Fruit fly (Drosophila melanogaster) whole organism, embryonic: Measurements from ENCODE around the gene Fie.
A peak's percentile ranks its signal among the peaks of the same experiment; 100 is the strongest.

Experiments
- Atf6 ChIP-seq: fragments of 200-800 bp; sonication (Bioruptor generic); IDR thresholded peaks from 2 replicates; pipeline ENCODE4 v1.3.6; 2022; ENCODE audit warnings: missing biosample characterization, missing genetic modification characterization
- B-H2 ChIP-seq: fragments of 200-800 bp; sonication (Bioruptor generic); optimal IDR thresholded peaks from 2 replicates; lab custom pipeline; 2018; ENCODE audit warnings: missing biosample characterization, mild to moderate bottlenecking, missing genetic modification characterization
- BEAF-32 ChIP-seq: fragments of 200-800 bp; sonication (Bioruptor generic); optimal IDR thresholded peaks from 3 replicates; lab custom pipeline; 2017; ENCODE audit warnings: missing biosample characterization, missing genetic modification characterization, mild to moderate bottlenecking, moderate library complexity, missing genetic modification reagents
- CG10543 ChIP-seq: fragments of 200-800 bp; sonication (Bioruptor generic); optimal IDR thresholded peaks from 3 replicates; lab custom pipeline; 2017; ENCODE audit warnings: missing biosample characterization, mild to moderate bottlenecking, missing genetic modification characterization, moderate library complexity
- CG11093 ChIP-seq: fragments of 200-800 bp; sonication (Bioruptor generic); IDR thresholded peaks from 3 replicates; pipeline ENCODE4 v1.3.6; 2022; ENCODE audit warnings: missing biosample characterization, missing genetic modification characterization
- CG11504 ChIP-seq: fragments of 200-800 bp; sonication (Bioruptor generic); optimal IDR thresholded peaks from 3 replicates; lab custom pipeline; 2019; ENCODE audit warnings: missing biosample characterization, mild to moderate bottlenecking, missing genetic modification characterization, moderate library complexity
- CG11696 ChIP-seq: fragments of 200-800 bp; sonication (Bioruptor generic); IDR thresholded peaks from 2 replicates; pipeline ENCODE4 v1.3.6; 2022; ENCODE audit warnings: missing biosample characterization, missing genetic modification characterization
- CG12104 ChIP-seq: fragments of 200-800 bp; sonication (Bioruptor generic); optimal IDR thresholded peaks from 3 replicates; lab custom pipeline; 2016; ENCODE audit warnings: missing biosample characterization, missing genetic modification characterization
- CG13123 ChIP-seq: fragments of 200-800 bp; sonication (Bioruptor generic); optimal IDR thresholded peaks from 2 replicates; lab custom pipeline; 2016; ENCODE audit warnings: missing biosample characterization, missing genetic modification characterization
- CG13287 ChIP-seq: fragments of 200-800 bp; sonication (Bioruptor generic); IDR thresholded peaks from 2 replicates; pipeline ENCODE4 v1.3.6; 2022; ENCODE audit warnings: missing biosample characterization, missing genetic modification characterization; ENCODE audit not compliant: partially characterized antibody
- CG13775 ChIP-seq: fragments of 200-800 bp; sonication (Bioruptor generic); optimal IDR thresholded peaks from 3 replicates; lab custom pipeline; 2017; ENCODE audit warnings: missing biosample characterization, mild to moderate bottlenecking, missing genetic modification characterization
- CG14441 ChIP-seq: fragments of 200-800 bp; sonication (Bioruptor generic); IDR thresholded peaks from 2 replicates; pipeline ENCODE4 v1.3.6; 2022; ENCODE audit warnings: missing biosample characterization, missing genetic modification characterization
- CG14965 ChIP-seq: fragments of 200-800 bp; sonication (Bioruptor generic); optimal IDR thresholded peaks from 2 replicates; lab custom pipeline; 2016; ENCODE audit warnings: missing biosample characterization, missing genetic modification characterization, borderline replicate concordance
- CG17328 ChIP-seq: fragments of 200-800 bp; sonication (Bioruptor generic); IDR thresholded peaks from 2 replicates; pipeline ENCODE4 v1.3.6; 2022; ENCODE audit warnings: missing biosample characterization, missing genetic modification characterization
- CG2875 ChIP-seq: fragments of 200-800 bp; sonication (Bioruptor generic); optimal IDR thresholded peaks from 2 replicates; lab custom pipeline; 2017; ENCODE audit warnings: missing biosample characterization, mild to moderate bottlenecking, missing genetic modification characterization, missing genetic modification reagents
- CG3995 ChIP-seq: fragments of 200-800 bp; sonication (Bioruptor generic); optimal IDR thresholded peaks from 3 replicates; lab custom pipeline; 2016; ENCODE audit warnings: missing biosample characterization, missing genetic modification characterization
- CG5245 ChIP-seq: fragments of 200-800 bp; sonication (Bioruptor generic); optimal IDR thresholded peaks from 3 replicates; lab custom pipeline; 2016; ENCODE audit warnings: missing biosample characterization, missing genetic modification characterization
- CG6854 ChIP-seq: fragments of 200-800 bp; sonication (Bioruptor generic); optimal IDR thresholded peaks from 3 replicates; lab custom pipeline; 2017; ENCODE audit warnings: missing biosample characterization, mild to moderate bottlenecking, missing genetic modification characterization
- CG7357 ChIP-seq: fragments of 200-800 bp; sonication (Bioruptor generic); IDR thresholded peaks from 3 replicates; pipeline ENCODE4 v1.3.6; 2022; ENCODE audit warnings: missing biosample characterization, missing genetic modification characterization
- CG8388 ChIP-seq: fragments of 200-800 bp; sonication (Bioruptor generic); optimal IDR thresholded peaks from 2 replicates; lab custom pipeline; 2019; ENCODE audit warnings: missing biosample characterization, mild to moderate bottlenecking, missing genetic modification characterization, moderate library complexity
- CHES-1-like ChIP-seq: fragments of 200-800 bp; sonication (Bioruptor generic); optimal IDR thresholded peaks from 2 replicates; lab custom pipeline; 2016; ENCODE audit warnings: missing biosample characterization, missing genetic modification characterization
- CTCF ChIP-seq: fragments of 200-800 bp; sonication (Bioruptor generic); optimal IDR thresholded peaks from 2 replicates; lab custom pipeline; 2017; ENCODE audit warnings: missing biosample characterization, mild to moderate bottlenecking, missing genetic modification characterization, moderate library complexity
- CoRest ChIP-seq: fragments of 200-800 bp; sonication (Bioruptor generic); optimal IDR thresholded peaks from 3 replicates; lab custom pipeline; 2018; ENCODE audit warnings: missing biosample characterization, mild to moderate bottlenecking, missing genetic modification characterization, moderate library complexity
- D19A ChIP-seq: fragments of 200-800 bp; optimal IDR thresholded peaks from 3 replicates; lab custom pipeline; 2019; ENCODE audit warnings: missing biosample characterization, mild to moderate bottlenecking, missing genetic modification characterization, moderate library complexity
- Dbx ChIP-seq: fragments of 200-800 bp; sonication (Bioruptor generic); IDR thresholded peaks from 3 replicates; pipeline ENCODE4 v1.3.6; 2022; ENCODE audit warnings: missing biosample characterization, missing genetic modification characterization
- HLH3B ChIP-seq: fragments of 200-800 bp; sonication (Bioruptor generic); IDR thresholded peaks from 2 replicates; pipeline ENCODE4 v1.3.6; 2022; ENCODE audit warnings: missing biosample characterization, missing genetic modification characterization
- HLH54F ChIP-seq: fragments of 200-800 bp; sonication (Bioruptor generic); optimal IDR thresholded peaks from 3 replicates; lab custom pipeline; 2016; ENCODE audit warnings: missing biosample characterization, missing genetic modification characterization
- Hr51 ChIP-seq, 2 experiments: fragments of 200-800 bp; sonication (Bioruptor generic); optimal IDR thresholded peaks; 2 replicates in 1 of 2; 3 replicates in 1 of 2; lab custom pipeline; 2016 to 2018; ENCODE audit warnings: missing biosample characterization in 2 of 2, missing genetic modification characterization in 2 of 2, mild to moderate bottlenecking in 1 of 2, moderate library complexity in 1 of 2
- Lpt ChIP-seq: fragments of >200 bp; optimal IDR thresholded peaks from 2 replicates; lab custom pipeline; 2018; ENCODE audit warnings: missing biosample characterization, missing genetic modification characterization
- Med ChIP-seq: fragments of 200-800 bp; sonication (Bioruptor generic); peaks from one replicate; lab custom pipeline; 2016; ENCODE audit warnings: missing biosample characterization, missing genetic modification characterization, mild to moderate bottlenecking, inconsistent platforms, moderate library complexity
- Mes4 ChIP-seq: fragments of 200-800 bp; sonication (Bioruptor generic); optimal IDR thresholded peaks from 2 replicates; lab custom pipeline; 2016; ENCODE audit warnings: missing biosample characterization, missing genetic modification characterization
- Nf-YB ChIP-seq: fragments of 200-800 bp; sonication (Bioruptor generic); optimal IDR thresholded peaks from 3 replicates; lab custom pipeline; 2019; ENCODE audit warnings: missing biosample characterization, mild to moderate bottlenecking, missing genetic modification characterization, moderate library complexity
- Oli ChIP-seq: fragments of 200-800 bp; sonication (Bioruptor generic); optimal IDR thresholded peaks from 2 replicates; lab custom pipeline; 2018; ENCODE audit warnings: missing biosample characterization, mild to moderate bottlenecking, missing genetic modification characterization, moderate library complexity
- Sox100B ChIP-seq: fragments of 200-800 bp; sonication (Bioruptor generic); optimal IDR thresholded peaks from 3 replicates; lab custom pipeline; 2018; ENCODE audit warnings: missing biosample characterization, mild to moderate bottlenecking, missing genetic modification characterization
- Tbp ChIP-seq: fragments of >200 bp; optimal IDR thresholded peaks from 2 replicates; lab custom pipeline; 2018; ENCODE audit warnings: missing biosample characterization, missing genetic modification characterization
- Vsx1 ChIP-seq: fragments of 200-800 bp; sonication (Bioruptor generic); optimal IDR thresholded peaks from 2 replicates; lab custom pipeline; 2017; ENCODE audit warnings: missing biosample characterization, mild to moderate bottlenecking, missing genetic modification characterization, missing genetic modification reagents
- ac ChIP-seq: fragments of 200-800 bp; sonication (Bioruptor generic); optimal IDR thresholded peaks from 3 replicates; lab custom pipeline; 2017; ENCODE audit warnings: missing biosample characterization, mild to moderate bottlenecking, missing genetic modification characterization
- ato ChIP-seq: fragments of 200-800 bp; sonication (Bioruptor generic); IDR thresholded peaks from 2 replicates; pipeline ENCODE4 v1.3.6; 2022; ENCODE audit warnings: missing biosample characterization, missing genetic modification characterization; ENCODE audit not compliant: partially characterized antibody
- bsh ChIP-seq, 2 experiments: fragments of 200-800 bp; sonication (Bioruptor generic); optimal IDR thresholded peaks; 2 replicates each; lab custom pipeline; 2017 to 2018; ENCODE audit warnings: mild to moderate bottlenecking in 2 of 2, missing biosample characterization in 2 of 2, missing genetic modification characterization in 2 of 2, moderate library complexity in 1 of 2
- da ChIP-seq: fragments of 200-800 bp; sonication (Bioruptor generic); optimal IDR thresholded peaks from 2 replicates; lab custom pipeline; 2016; ENCODE audit warnings: missing biosample characterization, missing genetic modification characterization
- emc ChIP-seq: fragments of 200-800 bp; sonication (Bioruptor generic); optimal IDR thresholded peaks from 2 replicates; lab custom pipeline; 2016; ENCODE audit warnings: missing biosample characterization, missing genetic modification characterization
- fu2 ChIP-seq: fragments of 200-800 bp; sonication (Bioruptor generic); optimal IDR thresholded peaks from 2 replicates; lab custom pipeline; 2016; ENCODE audit warnings: missing biosample characterization, missing genetic modification characterization
- hb ChIP-seq: fragments of 200-800 bp; sonication (Bioruptor generic); IDR thresholded peaks from 3 replicates; pipeline ENCODE4 v1.3.6; 2022; ENCODE audit warnings: missing biosample characterization, missing genetic modification characterization; ENCODE audit not compliant: partially characterized antibody
- kay ChIP-seq: fragments of 200-800 bp; sonication (Bioruptor generic); optimal IDR thresholded peaks from 2 replicates; lab custom pipeline; 2016; ENCODE audit warnings: missing biosample characterization, missing genetic modification characterization
- pzg ChIP-seq: fragments of 200-800 bp; sonication (Bioruptor generic); optimal IDR thresholded peaks from 3 replicates; lab custom pipeline; 2018; ENCODE audit warnings: missing biosample characterization, mild to moderate bottlenecking, missing genetic modification characterization, moderate library complexity
- salm ChIP-seq: fragments of 200-800 bp; sonication (Bioruptor generic); optimal IDR thresholded peaks from 2 replicates; lab custom pipeline; 2018; ENCODE audit warnings: missing biosample characterization, mild to moderate bottlenecking, missing genetic modification characterization
- sna ChIP-seq: fragments of 200-800 bp; sonication (Bioruptor generic); IDR thresholded peaks from 2 replicates; pipeline ENCODE4 v1.3.6; 2022; ENCODE audit warnings: missing biosample characterization, missing genetic modification characterization; ENCODE audit not compliant: partially characterized antibody
- stwl ChIP-seq: fragments of 200-800 bp; sonication (Bioruptor generic); optimal IDR thresholded peaks from 3 replicates; lab custom pipeline; 2018; ENCODE audit warnings: missing biosample characterization, mild to moderate bottlenecking, missing genetic modification characterization, moderate library complexity
- unc-4 ChIP-seq: fragments of 200-800 bp; sonication (Bioruptor generic); IDR thresholded peaks from 2 replicates; pipeline ENCODE4 v1.3.6; 2022; ENCODE audit warnings: missing biosample characterization, missing genetic modification characterization; ENCODE audit not compliant: partially characterized antibody
- wdn ChIP-seq: fragments of 200-800 bp; sonication (Bioruptor generic); IDR thresholded peaks from 2 replicates; pipeline ENCODE4 v1.3.6; 2022; ENCODE audit warnings: missing biosample characterization, missing genetic modification characterization
- wek ChIP-seq: fragments of 200-800 bp; sonication (Bioruptor generic); optimal IDR thresholded peaks from 3 replicates; lab custom pipeline; 2018; ENCODE audit warnings: missing biosample characterization, mild to moderate bottlenecking, missing genetic modification characterization, moderate library complexity

The Fie gene

DNA sequence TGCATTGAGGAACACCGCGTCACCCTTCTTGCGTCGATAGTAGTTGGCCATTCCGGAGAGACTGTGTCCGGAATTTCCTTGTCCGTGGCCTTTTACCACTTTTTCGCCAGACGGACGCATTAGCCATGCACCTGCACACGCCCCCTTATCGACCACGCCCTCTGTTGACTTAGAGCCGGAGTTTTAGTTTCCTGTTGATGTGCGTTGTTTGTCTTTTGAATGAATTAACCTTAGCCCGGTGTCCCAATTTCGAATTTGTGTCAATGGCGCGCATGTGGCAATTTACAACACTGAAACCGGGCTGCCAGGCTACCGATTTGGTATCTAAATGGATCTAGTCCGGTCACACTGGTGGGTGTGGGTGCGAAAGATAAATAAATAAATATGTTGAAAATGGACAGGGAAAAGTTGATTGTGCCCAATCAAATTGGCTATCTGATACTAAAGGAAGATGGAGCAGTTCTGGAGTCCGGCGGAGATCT is 4.2 kb downstream of the Fie start, which contains the start of the genes Gr63a and Lamtor4:
Gene Gr63a, minus strand, starts transcription at position 51 of the 482 bp plus-strand sequence.
Gene Lamtor4, plus strand, starts transcription at position 348 of the 482 bp plus-strand sequence.
- TF ChIP-seq CG10543 (no peak), CG3995 (GFP tag; lab: Kevin White, UChicago) (no peak), CG13775 (GFP tag; lab: Kevin White, UChicago) (no peak), kay (GFP tag; lab: Kevin White, UChicago) (no peak), CG6854 (GFP tag; lab: Kevin White, UChicago) (no peak), Nf-YB (GFP tag; lab: Kevin White, UChicago) (peak; percentile 1), ac (GFP tag; lab: Kevin White, UChicago) (no peak), CG11093 (GFP tag; lab: Robert Waterston, UW) (no peak), Dbx (0 out of 3 replicates have a peak, but pooled peaks have one; percentile 15), BEAF-32 (GFP tag; lab: Kevin White, UChicago) (peak; percentile 41), CG7357 (GFP tag; lab: Robert Waterston, UW) (no peak), CoRest (tag; lab: Kevin White, UChicago) (peak; percentile 19), Vsx1 (GFP tag; lab: Kevin White, UChicago) (no peak), Oli (tag; lab: Kevin White, UChicago) (no peak), CG11696 (GFP tag; lab: Robert Waterston, UW) (no peak), da (GFP tag; lab: Kevin White, UChicago) (no peak), emc (GFP tag; lab: Kevin White, UChicago) (no peak), CG11504 (tag; lab: Kevin White, UChicago) (no peak), Mes4 (GFP tag; lab: Kevin White, UChicago) (no peak), CG13287 (GFP tag; lab: Robert Waterston, UW) (peak; percentile 37; the same call in 1 of the 2 replicates), HLH3B (GFP tag; lab: Robert Waterston, UW) (no peak), Atf6 (GFP tag; lab: Robert Waterston, UW) (no peak), CG2875 (GFP tag; lab: Kevin White, UChicago) (no peak), sna (GFP tag; lab: Robert Waterston, UW) (no peak), Sox100B (no peak), unc-4 (no peak), hb (GFP tag; lab: Robert Waterston, UW) (no peak), Hr51 (GFP tag; optimal IDR thresholded peaks at IDR 0.05; lab: Kevin White, UChicago) (no peak), CG17328 (GFP tag; lab: Robert Waterston, UW) (no peak), CG8388 (no peak), CG14441 (GFP tag; lab: Robert Waterston, UW) (no peak), wdn (GFP tag; lab: Robert Waterston, UW) (0 out of 2 replicates have a peak, but pooled peaks have one; percentile 26), salm (no peak), Lpt (GFP tag; lab: Kevin White, UChicago) (no peak), CG13123 (GFP tag; lab: Kevin White, UChicago) (no peak), fu2 (no peak), CTCF (no peak), CHES-1-like (GFP tag; lab: Kevin White, UChicago) (peak; percentile 37), CG14965 (GFP tag; lab: Kevin White, UChicago) (no peak), ato (GFP tag; lab: Robert Waterston, UW) (no peak), Med (peak; percentile 91), CG12104 (GFP tag; lab: Kevin White, UChicago) (no peak), D19A (no peak), stwl (tag; lab: Kevin White, UChicago) (peak; percentile 76), Tbp (GFP tag; lab: Kevin White, UChicago) (no peak), HLH54F (peak; percentile 33), pzg (GFP tag; lab: Kevin White, UChicago) (peak; percentile 88), wek (GFP tag; lab: Kevin White, UChicago) (no peak), CG5245 (no peak), bsh (GFP tag; optimal IDR thresholded peaks at IDR 0.05; lab: Kevin White, UChicago) (no peak), B-H2 (GFP tag; lab: Kevin White, UChicago) (peak; percentile 50)
